Worm (Caenorhabditis elegans) whole organism, mixed stage, embryonic: ENCODE results near the gene srbc-48.

ENCODE experiments used
- M03D4.4 ChIP-seq: sonication (generic microtip); optimal IDR thresholded peaks from 2 replicates; lab custom pipeline; 2017; ENCODE audit warnings: mild to moderate bottlenecking, missing genetic modification characterization, missing compliant biosample characterization
- bed-3 ChIP-seq: fragments of 200-800 bp; sonication (Bioruptor generic); optimal IDR thresholded peaks from 3 replicates; lab custom pipeline; 2018; ENCODE audit warnings: mild to moderate bottlenecking, missing genetic modification characterization, moderate library complexity, missing compliant biosample characterization
- blmp-1 ChIP-seq: fragments of 150-350 bp; optimal IDR thresholded peaks from 2 replicates; lab custom pipeline; 2014; ENCODE audit warnings: missing biosample characterization, missing genetic modification characterization
- ceh-39 ChIP-seq: fragments of 150-350 bp; optimal IDR thresholded peaks from 2 replicates; lab custom pipeline; 2014; ENCODE audit warnings: missing biosample characterization, missing genetic modification characterization
- ceh-43 ChIP-seq: fragments of 200-800 bp; sonication (Bioruptor generic); optimal IDR thresholded peaks from 2 replicates; lab custom pipeline; 2018; ENCODE audit warnings: mild to moderate bottlenecking, missing genetic modification characterization, moderate library complexity, missing compliant biosample characterization
- ceh-83 ChIP-seq: fragments of 200-800 bp; sonication (Bioruptor generic); optimal IDR thresholded peaks from 2 replicates; lab custom pipeline; 2018; ENCODE audit warnings: mild to moderate bottlenecking, missing genetic modification characterization, missing compliant biosample characterization
- ces-1 ChIP-seq: fragments of 150-350 bp; optimal IDR thresholded peaks from 2 replicates; lab custom pipeline; 2014; ENCODE audit warnings: missing biosample characterization, missing genetic modification reagents, missing genetic modification characterization
- drap-1 ChIP-seq: fragments of 200-800 bp; sonication (Bioruptor generic); optimal IDR thresholded peaks from 3 replicates; lab custom pipeline; 2018; ENCODE audit warnings: mild to moderate bottlenecking, missing genetic modification characterization, missing compliant biosample characterization
- elt-1 ChIP-seq: sonication (generic microtip); optimal IDR thresholded peaks from 2 replicates; lab custom pipeline; 2017; ENCODE audit warnings: missing genetic modification characterization, mild to moderate bottlenecking, missing compliant biosample characterization, antibody characterized with exemption, moderate library complexity, borderline replicate concordance; ENCODE audit not compliant: insufficient read depth
- elt-3 ChIP-seq: fragments of 150-350 bp; optimal IDR thresholded peaks from 2 replicates; lab custom pipeline; 2014; ENCODE audit warnings: missing biosample characterization, missing genetic modification characterization
- ham-2 ChIP-seq: fragments of 200-800 bp; sonication (Bioruptor generic); optimal IDR thresholded peaks from 2 replicates; lab custom pipeline; 2018; ENCODE audit warnings: mild to moderate bottlenecking, missing genetic modification characterization, missing compliant biosample characterization
- hlh-1 ChIP-seq: fragments of 150-350 bp; optimal IDR thresholded peaks from 2 replicates; lab custom pipeline; 2014; ENCODE audit warnings: missing biosample characterization, missing genetic modification reagents, missing genetic modification characterization
- lin-13 ChIP-seq: fragments of 150-350 bp; optimal IDR thresholded peaks from 2 replicates; lab custom pipeline; 2014; ENCODE audit warnings: missing biosample characterization, missing genetic modification characterization
- lsy-2 ChIP-seq: fragments of 150-350 bp; optimal IDR thresholded peaks from 2 replicates; lab custom pipeline; 2014; ENCODE audit warnings: missing biosample characterization, missing genetic modification characterization
- mab-5 ChIP-seq: fragments of 150-350 bp; optimal IDR thresholded peaks from 2 replicates; lab custom pipeline; 2014; ENCODE audit warnings: missing biosample characterization, missing genetic modification characterization
- mep-1 ChIP-seq: fragments of 150-350 bp; optimal IDR thresholded peaks from 2 replicates; lab custom pipeline; 2017; ENCODE audit warnings: missing biosample characterization, missing genetic modification reagents, missing genetic modification characterization, inconsistent platforms
- mls-2 ChIP-seq: sonication (generic microtip); optimal IDR thresholded peaks from 2 replicates; lab custom pipeline; 2016; ENCODE audit warnings: mild to moderate bottlenecking, missing genetic modification characterization, moderate library complexity, missing compliant biosample characterization
- nhr-2 ChIP-seq: fragments of 150-350 bp; optimal IDR thresholded peaks from 2 replicates; lab custom pipeline; 2014; ENCODE audit warnings: missing biosample characterization, missing genetic modification characterization
- nhr-237 ChIP-seq: fragments of 150-350 bp; optimal IDR thresholded peaks from 2 replicates; lab custom pipeline; 2014; ENCODE audit warnings: missing biosample characterization, missing genetic modification characterization
- nhr-28 ChIP-seq: fragments of 150-350 bp; optimal IDR thresholded peaks from 2 replicates; lab custom pipeline; 2014; ENCODE audit warnings: missing biosample characterization, missing genetic modification characterization
- nhr-76 ChIP-seq: sonication (generic microtip); optimal IDR thresholded peaks from 2 replicates; lab custom pipeline; 2017; ENCODE audit warnings: missing biosample characterization, missing genetic modification characterization
- pha-4 ChIP-seq: fragments of 150-350 bp; optimal IDR thresholded peaks from 2 replicates; lab custom pipeline; 2018; ENCODE audit warnings: missing biosample characterization, missing genetic modification reagents, missing genetic modification characterization
- sem-2 ChIP-seq: fragments of 200-800 bp; sonication (Bioruptor generic); optimal IDR thresholded peaks from 2 replicates; lab custom pipeline; 2018; ENCODE audit warnings: mild to moderate bottlenecking, missing genetic modification characterization, missing compliant biosample characterization
- snpc-4 ChIP-seq: fragments of 150-350 bp; optimal IDR thresholded peaks from 2 replicates; lab custom pipeline; 2014; ENCODE audit warnings: missing biosample characterization, missing genetic modification characterization
- sptf-1 ChIP-seq: sonication (generic microtip); optimal IDR thresholded peaks from 2 replicates; lab custom pipeline; 2017; ENCODE audit warnings: mild to moderate bottlenecking, missing genetic modification characterization, moderate library complexity, missing compliant biosample characterization
- tbx-8 ChIP-seq: fragments of 200-800 bp; sonication (Bioruptor generic); optimal IDR thresholded peaks from 2 replicates; lab custom pipeline; 2018; ENCODE audit warnings: mild to moderate bottlenecking, missing genetic modification characterization, moderate library complexity, missing compliant biosample characterization
- unc-120 ChIP-seq: sonication (generic microtip); optimal IDR thresholded peaks from 2 replicates; lab custom pipeline; 2017; ENCODE audit warnings: missing genetic modification characterization, missing compliant biosample characterization; ENCODE audit not compliant: poor library complexity, severe bottlenecking
- unc-39 ChIP-seq: fragments of 150-350 bp; optimal IDR thresholded peaks from 2 replicates; lab custom pipeline; 2014; ENCODE audit warnings: missing biosample characterization, missing genetic modification characterization
- unc-62 ChIP-seq: fragments of 150-350 bp; optimal IDR thresholded peaks from 2 replicates; lab custom pipeline; 2014; ENCODE audit warnings: missing biosample characterization, missing genetic modification reagents, missing genetic modification characterization
- zip-8 ChIP-seq: fragments of 150-350 bp; optimal IDR thresholded peaks from 2 replicates; lab custom pipeline; 2014; ENCODE audit warnings: missing biosample characterization, missing genetic modification characterization
- ztf-11 ChIP-seq: fragments of 150-350 bp; optimal IDR thresholded peaks from 2 replicates; lab custom pipeline; 2014; ENCODE audit warnings: missing biosample characterization, missing genetic modification characterization

Gene srbc-48

DNA sequence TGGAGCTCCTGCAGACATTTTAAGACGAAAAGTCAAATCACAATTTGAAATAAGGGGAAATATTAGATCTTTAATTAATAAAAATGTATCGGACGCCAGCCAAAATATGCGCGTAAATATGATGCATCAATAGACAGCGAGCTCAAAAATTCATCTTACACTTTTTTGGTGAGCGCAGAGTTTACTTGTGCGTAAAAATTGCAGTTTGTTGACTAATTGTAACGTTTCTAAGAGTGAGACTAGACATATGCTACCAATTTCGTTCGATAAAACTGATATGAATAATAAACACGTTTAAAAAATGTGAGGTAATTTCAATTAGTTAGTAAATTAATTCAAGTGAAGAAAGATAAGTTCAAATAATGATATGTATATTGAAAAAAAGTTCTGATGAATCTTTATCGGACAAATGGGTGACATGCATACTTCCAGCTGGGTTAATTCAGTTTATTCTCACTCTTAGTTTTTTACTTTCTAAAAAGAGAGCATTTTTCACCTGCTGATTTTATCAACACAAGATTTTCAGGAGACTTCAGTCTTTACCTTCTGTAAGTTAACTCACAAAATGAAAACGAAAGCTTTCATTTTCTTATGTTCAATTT is 40.9 kb upstream of the srbc-48 start, which contains the start of the genes nhr-285 and irld-52:
TSS of gene nhr-285 (minus strand) at position 101 of the 602 bp plus-strand sequence.
TSS of gene irld-52 (plus strand) at position 552 of the 602 bp plus-strand sequence.
- no peak for TF ChIP-seq ztf-11 (tag; lab: Kevin White, UChicago)
- no peak for TF ChIP-seq blmp-1 (tag; lab: Kevin White, UChicago)
- TF ChIP-seq unc-62 (GFP tag; lab: Kevin White, UChicago) = no peak
- no peak for TF ChIP-seq ces-1
- TF ChIP-seq mls-2 = no peak
- no peak for TF ChIP-seq sptf-1 (tag; lab: Kevin White, UChicago)
- TF ChIP-seq mep-1 (tag; lab: Kevin White, UChicago) = no peak
- TF ChIP-seq nhr-28 (tag; lab: Kevin White, UChicago) = no peak
- no peak for TF ChIP-seq mab-5 (tag; lab: Kevin White, UChicago)
- TF ChIP-seq lsy-2 = no peak
- TF ChIP-seq zip-8 (tag; lab: Kevin White, UChicago) = no peak
- TF ChIP-seq hlh-1 = no peak
- no peak for TF ChIP-seq sem-2
- no peak for TF ChIP-seq nhr-237 (tag; lab: Kevin White, UChicago)
- no peak for TF ChIP-seq nhr-2
- no peak for TF ChIP-seq nhr-76 (tag; lab: Kevin White, UChicago)
- no peak for TF ChIP-seq M03D4.4
- TF ChIP-seq unc-39 (tag; lab: Kevin White, UChicago) = no peak

DNA sequence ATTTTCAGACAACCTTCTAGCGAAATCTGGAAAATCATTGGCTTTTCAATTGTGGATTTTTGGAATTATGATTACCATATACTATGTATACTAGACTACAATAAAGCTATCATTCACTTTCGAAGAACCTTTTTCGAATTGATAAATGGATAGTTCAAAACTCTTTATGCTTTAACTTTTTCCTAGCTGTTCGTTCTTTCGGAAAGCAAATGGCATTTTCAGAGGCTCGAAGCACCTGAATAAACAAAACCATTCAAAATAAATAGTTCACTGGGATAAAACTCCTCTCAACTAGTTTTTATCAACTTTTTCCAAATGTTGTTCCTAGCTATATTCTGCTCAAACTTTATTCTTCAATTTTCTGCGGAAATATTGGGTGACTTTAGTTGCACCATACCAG is 39.0 kb upstream of the srbc-48 start, which contains the start of gene T26E4.2:
TSS of gene T26E4.2 (plus strand) at position 301 of the 400 bp plus-strand sequence.
- TF ChIP-seq drap-1 (GFP tag; lab: Kevin White, UChicago) = no peak
- no peak for TF ChIP-seq elt-3 (tag; lab: Kevin White, UChicago)
- TF ChIP-seq snpc-4 (tag; lab: Kevin White, UChicago) = no peak
- no peak for TF ChIP-seq mep-1 (tag; lab: Kevin White, UChicago)
- TF ChIP-seq pha-4 = no peak
- TF ChIP-seq bed-3 (GFP tag; lab: Kevin White, UChicago) = no peak
- TF ChIP-seq tbx-8 (GFP tag; lab: Kevin White, UChicago) = no peak
- TF ChIP-seq elt-1 = no peak
- TF ChIP-seq sptf-1 (tag; lab: Kevin White, UChicago) = no peak

DNA sequence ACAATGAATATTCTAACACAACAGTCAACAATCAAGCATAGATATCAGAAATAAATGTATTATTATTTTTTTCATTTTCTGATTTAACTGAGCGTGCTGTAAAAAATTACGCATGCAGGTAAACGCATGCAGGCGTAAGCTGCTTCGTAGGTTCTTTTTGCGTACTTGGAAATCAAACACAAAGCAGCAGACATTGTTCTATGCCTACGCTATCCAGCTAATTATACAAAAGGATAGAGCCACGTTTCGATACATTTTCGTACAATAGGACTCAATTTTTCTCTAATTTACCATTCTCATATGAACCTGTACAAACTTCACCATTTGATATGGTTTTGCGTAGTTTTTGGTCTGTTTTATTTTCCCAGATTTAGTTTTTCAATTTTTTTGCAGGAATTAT is 37.6 kb upstream of the srbc-48 start, which contains the start of gene T26E4.3:
TSS of gene T26E4.3 (plus strand) at position 301 of the 400 bp plus-strand sequence.
- TF ChIP-seq drap-1 (GFP tag; lab: Kevin White, UChicago) = no peak
- TF ChIP-seq mab-5 (tag; lab: Kevin White, UChicago) = no peak
- TF ChIP-seq ham-2 = no peak
- no peak for TF ChIP-seq nhr-2
- no peak for TF ChIP-seq unc-39 (tag; lab: Kevin White, UChicago)
- no peak for TF ChIP-seq lsy-2
- TF ChIP-seq ceh-83 (GFP tag; lab: Kevin White, UChicago) = no peak
- no peak for TF ChIP-seq bed-3 (GFP tag; lab: Kevin White, UChicago)
- no peak for TF ChIP-seq ceh-39 (tag; lab: Kevin White, UChicago)
- TF ChIP-seq elt-3 (tag; lab: Kevin White, UChicago) = no peak
- no peak for TF ChIP-seq nhr-237 (tag; lab: Kevin White, UChicago)

DNA sequence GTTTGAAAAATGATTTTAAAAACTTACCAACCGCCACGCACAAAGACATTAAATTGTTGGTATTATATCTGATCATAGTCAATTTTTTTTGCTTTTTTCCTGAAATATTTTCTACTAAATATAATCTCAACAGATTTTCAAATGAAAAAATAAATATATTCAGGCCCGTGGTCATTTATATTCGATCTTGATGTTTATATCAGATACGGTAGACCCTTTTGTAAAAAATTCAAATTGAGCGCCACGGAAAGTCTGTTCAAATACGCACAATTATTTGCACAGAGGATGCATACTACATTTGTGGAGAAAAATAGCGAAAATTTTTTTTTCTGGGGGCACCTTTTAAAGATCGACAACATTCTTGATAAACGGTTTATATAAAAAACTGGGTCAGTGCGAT is 27.7 kb upstream of the srbc-48 start, which contains the start of gene T26E4.4:
TSS of gene T26E4.4 (minus strand) at position 101 of the 400 bp plus-strand sequence.
- no peak for TF ChIP-seq sptf-1 (tag; lab: Kevin White, UChicago)
- TF ChIP-seq elt-3 (tag; lab: Kevin White, UChicago) = no peak
- TF ChIP-seq, all 35 proteins: peak for 0

DNA sequence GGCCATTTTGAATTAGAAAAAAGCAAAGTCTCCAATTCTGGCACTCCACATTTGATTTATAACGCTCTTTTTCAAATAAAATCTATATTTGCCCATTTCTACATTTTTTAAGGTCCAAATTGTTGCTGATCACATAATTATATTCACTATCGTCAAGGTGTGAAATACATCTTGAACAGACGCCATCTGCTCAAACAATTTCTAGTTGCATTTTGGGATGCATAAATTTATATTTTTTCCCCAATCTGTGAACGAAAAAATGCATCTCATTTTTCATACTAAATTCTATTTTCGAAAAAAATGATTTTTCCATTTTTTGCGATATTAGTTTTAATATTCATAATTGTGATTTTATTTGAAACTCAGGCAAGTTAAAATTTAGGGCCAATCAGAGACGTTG is 26.8 kb upstream of the srbc-48 start, which contains the start of gene T26E4.7:
TSS of gene T26E4.7 (plus strand) at position 301 of the 400 bp plus-strand sequence.
- TF ChIP-seq ceh-39 (tag; lab: Kevin White, UChicago) (no peak), hlh-1 (no peak), mab-5 (tag; lab: Kevin White, UChicago) (no peak), nhr-2 (no peak), snpc-4 (tag; lab: Kevin White, UChicago) (no peak), bed-3 (GFP tag; lab: Kevin White, UChicago) (no peak), ceh-43 (GFP tag; lab: Kevin White, UChicago) (no peak), lin-13 (tag; lab: Kevin White, UChicago) (no peak), ztf-11 (tag; lab: Kevin White, UChicago) (no peak), unc-39 (tag; lab: Kevin White, UChicago) (no peak), unc-120 (tag; lab: Kevin White, UChicago) (no peak), elt-3 (tag; lab: Kevin White, UChicago) (no peak), ceh-83 (GFP tag; lab: Kevin White, UChicago) (no peak), mep-1 (tag; lab: Kevin White, UChicago) (no peak)
